Fruit fly (Drosophila melanogaster) S2 (cell line): Measurements from ENCODE around the gene CG12948.

Experiments used
- CG8478 ChIP-seq: fragments of >200 bp; optimal IDR thresholded peaks from 2 replicates; lab custom pipeline; 2018
- CTCF ChIP-seq, 2 experiments: fragments of >200 bp; optimal IDR thresholded peaks; 2 replicates each; lab custom pipeline; 2018

- TF ChIP-seq CTCF (optimal IDR thresholded peaks at IDR 0.05; lab: Kevin White, UChicago): no peak
- TF ChIP-seq CG8478 (lab: Kevin White, UChicago): no peak
Measured at dm6 chr3R:9745442-9745841, 2.1 kb downstream of the CG12948 start.
